Fruit fly (Drosophila melanogaster): ENCODE measurements around the gene Nepl5.

Nepl5 gene

DNA sequence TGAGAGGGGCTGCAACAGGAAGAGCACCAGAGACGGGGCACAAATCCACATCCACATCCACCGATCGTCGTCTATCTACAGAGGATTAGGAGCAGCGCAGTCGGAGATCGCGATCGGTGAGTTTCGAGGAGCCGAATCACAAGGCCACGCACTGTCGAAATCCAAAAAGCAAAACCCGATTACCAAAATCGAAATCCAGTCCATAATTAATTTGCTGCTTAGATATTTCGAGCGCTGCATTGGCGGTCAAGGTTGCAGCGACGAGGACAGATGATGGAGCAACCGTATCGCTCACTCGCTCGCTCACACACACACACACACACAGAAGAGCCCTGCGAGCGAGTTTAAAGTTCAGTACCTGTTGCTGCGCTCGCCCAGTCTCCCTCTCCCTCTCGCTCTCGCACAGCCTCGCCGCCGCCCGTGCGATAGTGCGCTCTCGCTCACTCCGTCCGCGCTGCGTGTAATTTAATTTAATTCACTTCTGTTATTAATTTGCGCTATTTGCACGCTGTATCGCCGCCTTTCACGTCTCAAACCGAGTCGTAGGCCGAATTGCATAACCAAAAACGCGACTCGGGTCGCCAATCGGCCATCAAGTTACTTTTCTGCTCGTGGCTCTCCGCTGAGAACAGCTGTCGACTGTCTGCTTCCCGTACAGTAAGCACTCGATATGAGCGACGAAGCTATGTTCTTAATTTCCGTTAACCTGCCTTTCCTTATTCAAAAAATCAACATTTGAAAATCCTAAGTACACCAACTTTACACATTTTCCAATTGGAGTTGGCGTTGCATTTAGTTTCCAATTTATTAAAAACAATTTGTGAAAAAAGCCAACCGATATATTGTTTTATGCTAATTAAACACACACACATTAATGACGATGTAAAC is 41.8 kb upstream of the Nepl5 start (continued):
- TF ChIP-seq dmrt93B (GFP tag; optimal IDR thresholded peaks at IDR 0.05) (peak; percentile 2), CrebA (GFP tag; optimal IDR thresholded peaks at IDR 0.05; ENCODE audit: borderline replicate concordance) (no peak), Rel (GFP tag; optimal IDR thresholded peaks at IDR 0.05) (no peak), Rel (tag; optimal IDR thresholded peaks at IDR 0.05) (no peak), Abd-B (GFP tag; optimal IDR thresholded peaks at IDR 0.05) (no peak), br (GFP tag; optimal IDR thresholded peaks at IDR 0.05) (peak; percentile 55), Dfd (GFP tag; optimal IDR thresholded peaks at IDR 0.05) (no peak), Hr83 (GFP tag; optimal IDR thresholded peaks at IDR 0.05; ENCODE audit: poor library complexity, severe bottlenecking) (no peak), rgr (GFP tag; optimal IDR thresholded peaks at IDR 0.05) (peak; percentile 38)

DNA sequence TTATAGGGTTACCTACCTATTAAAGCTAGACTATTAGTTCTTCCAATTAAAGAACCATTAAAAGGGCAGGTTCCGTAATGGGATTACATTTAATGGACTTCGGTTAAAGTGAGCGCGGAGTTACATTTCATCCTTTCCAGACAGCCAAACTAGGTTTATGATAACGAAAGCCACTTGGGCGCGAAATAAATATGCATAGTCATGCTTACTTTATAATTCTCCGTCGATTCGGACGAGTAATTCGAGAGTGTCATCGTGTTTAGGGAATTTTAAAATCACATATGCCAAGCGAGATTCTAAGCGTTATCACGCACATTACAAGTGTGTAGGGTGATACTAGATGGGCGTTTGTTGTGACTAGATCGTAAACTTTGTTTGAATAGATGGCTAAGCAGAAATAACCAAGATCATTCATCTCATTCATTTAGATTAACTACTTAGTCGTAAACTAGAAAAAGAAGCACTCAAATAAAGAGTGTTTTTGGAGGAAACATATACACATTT is 40.8 kb upstream of the Nepl5 start:
- TF ChIP-seq Jra (GFP tag; optimal IDR thresholded peaks at IDR 0.05) (no peak), rgr (GFP tag; optimal IDR thresholded peaks at IDR 0.05) (no peak), sv (GFP tag; optimal IDR thresholded peaks at IDR 0.05) (no peak), usp (GFP tag; optimal IDR thresholded peaks at IDR 0.05) (no peak), Hr78 (GFP tag; optimal IDR thresholded peaks at IDR 0.05) (no peak)

DNA sequence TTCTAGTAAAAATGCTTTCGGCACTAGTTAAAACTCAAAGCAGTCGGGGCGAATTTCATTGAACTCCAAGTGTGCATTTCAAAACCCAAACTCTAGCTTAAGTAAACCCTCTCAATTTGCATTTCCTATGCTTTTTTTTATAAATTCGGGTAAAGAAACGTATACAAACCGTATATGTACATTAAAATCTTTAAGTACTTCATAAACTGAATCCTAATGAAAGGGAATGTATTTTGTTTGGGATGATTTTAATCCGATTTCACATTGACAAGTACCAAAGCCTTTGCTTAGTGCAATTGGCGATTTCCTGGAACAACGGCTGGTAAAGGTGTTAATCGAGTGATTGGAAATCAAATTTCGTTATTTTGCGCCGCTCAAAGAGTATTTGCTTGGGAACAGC is 39.8 kb upstream of the Nepl5 start:
- TF ChIP-seq Myc (optimal IDR thresholded peaks at IDR 0.05) (no peak), brk (GFP tag; optimal IDR thresholded peaks at IDR 0.05) (no peak)

DNA sequence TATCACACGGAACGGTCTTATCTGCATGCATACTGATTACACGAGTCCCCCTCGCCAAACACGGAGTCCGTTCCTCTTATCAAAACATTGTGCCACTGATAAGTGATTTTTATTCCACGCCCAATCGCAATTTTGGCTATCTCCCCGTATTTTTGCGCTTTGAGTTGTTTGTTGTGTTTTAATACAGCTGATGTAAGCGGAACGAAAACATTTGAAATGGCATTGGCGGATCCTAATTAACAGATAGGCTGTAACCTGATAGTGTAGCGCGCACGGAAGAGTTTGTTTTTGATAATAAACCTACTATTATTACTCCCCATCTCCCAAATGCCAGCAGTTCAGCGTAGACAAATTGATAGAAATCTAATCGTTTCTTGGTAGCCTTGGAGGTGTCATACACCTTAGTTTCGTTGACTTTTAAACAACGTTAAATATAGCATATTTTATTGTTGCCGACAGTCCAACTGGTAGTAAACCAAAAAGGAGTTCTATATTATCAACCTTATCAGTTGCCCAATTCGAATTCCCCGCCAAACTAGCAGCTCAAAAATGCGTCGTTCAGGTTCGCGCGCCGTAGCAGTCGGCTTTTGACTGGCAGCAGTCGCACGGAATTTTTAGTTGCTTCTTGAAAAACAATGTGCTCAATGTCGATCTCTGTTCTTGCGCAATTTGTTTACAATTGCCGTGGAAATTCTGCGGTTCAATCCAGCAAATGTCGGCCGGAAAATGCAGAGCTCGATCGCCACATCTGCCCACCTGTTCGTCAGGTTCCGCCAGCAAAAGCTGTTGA is 37.8 kb upstream of the Nepl5 start:
- TF ChIP-seq CG32264 (GFP tag; optimal IDR thresholded peaks at IDR 0.05) (no peak), dl (GFP tag; optimal IDR thresholded peaks at IDR 0.05; ENCODE audit: insufficient read depth in 1 of 2, partially characterized antibody in 2 of 2) (peak in 1 of 2 experiments; percentile 18), psq (GFP tag; optimal IDR thresholded peaks at IDR 0.05) (peak; percentile 29), Hr83 (GFP tag; optimal IDR thresholded peaks at IDR 0.05; ENCODE audit: poor library complexity, severe bottlenecking) (peak; percentile 51), foxo (GFP tag; optimal IDR thresholded peaks at IDR 0.05) (no peak), h (GFP tag; optimal IDR thresholded peaks at IDR 0.05) (peak; percentile 15), Dif (GFP tag; optimal IDR thresholded peaks at IDR 0.05; ENCODE audit: partially characterized antibody) (peak; percentile 5), Rel (GFP tag; optimal IDR thresholded peaks at IDR 0.05) (no peak), Rel (tag; optimal IDR thresholded peaks at IDR 0.05) (peak; percentile 37), OdsH (GFP tag; optimal IDR thresholded peaks at IDR 0.05) (no peak)

DNA sequence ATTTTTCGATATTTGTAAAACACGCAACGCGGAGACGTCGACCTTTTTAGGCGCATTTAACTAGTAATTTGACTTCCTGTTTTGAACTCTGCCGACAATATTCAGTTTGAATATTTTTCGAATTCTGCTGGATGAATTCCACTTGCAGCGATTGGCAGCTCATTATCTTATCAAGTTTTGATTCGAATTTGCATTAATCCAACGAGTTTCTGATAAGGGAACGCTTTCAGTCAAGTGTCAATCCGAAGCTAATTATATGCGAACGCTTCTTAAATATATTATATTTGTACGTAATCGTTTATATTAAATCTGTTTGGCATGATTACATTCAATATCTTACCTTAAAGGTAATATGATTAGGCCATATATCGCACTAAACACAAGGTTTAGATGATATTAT is 32.7 kb upstream of the Nepl5 start, which contains the start of gene CG9497:
Gene CG9497 (minus strand): TSS at position 101 of the 400 bp plus-strand sequence.
- TF ChIP-seq Sp1 (GFP tag; optimal IDR thresholded peaks at IDR 0.05) = no peak
- TF ChIP-seq Vsx2 (GFP tag; optimal IDR thresholded peaks at IDR 0.05; ENCODE audit: partially characterized antibody) = no peak
- TF ChIP-seq Mio (GFP tag; optimal IDR thresholded peaks at IDR 0.05) = no peak

DNA sequence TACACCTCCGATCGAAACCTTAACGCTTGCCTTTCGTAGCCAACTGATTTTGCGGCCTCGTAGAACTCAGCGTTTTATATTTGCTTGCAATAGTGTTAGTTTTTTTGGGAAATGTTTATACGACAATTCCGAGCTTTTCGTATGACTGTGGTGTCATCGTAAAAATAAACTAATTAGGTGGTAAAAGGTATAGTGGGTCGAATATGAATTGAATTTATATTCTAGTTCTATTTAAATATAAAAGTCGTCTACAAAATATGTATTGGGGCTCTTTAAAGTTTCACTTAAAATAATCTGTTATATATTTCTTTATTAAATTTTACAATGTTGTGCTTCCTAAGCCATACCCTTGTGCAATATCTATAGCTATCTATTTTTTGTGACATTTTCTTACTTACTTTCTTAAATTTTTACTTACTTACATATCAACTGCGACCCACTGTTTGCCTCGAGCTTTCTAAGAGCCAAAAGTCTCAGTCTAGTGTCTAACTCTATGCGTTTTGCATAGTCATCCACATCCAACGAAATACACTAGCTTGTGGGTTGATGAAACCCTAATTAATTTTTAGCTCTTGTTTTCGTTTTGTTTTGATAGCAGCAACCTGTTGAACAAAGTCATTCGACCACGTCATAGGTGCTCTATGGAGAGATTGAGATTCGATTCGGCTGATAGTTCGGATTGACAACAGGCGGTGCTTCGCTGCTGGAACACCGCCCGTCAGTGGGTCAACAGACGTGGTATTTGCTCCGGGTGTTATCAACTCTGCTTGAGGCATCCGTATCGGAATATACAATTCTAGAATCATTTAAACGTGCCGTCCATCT is 29.9 kb upstream of the Nepl5 start, which contains the start of gene CG9498:
Gene CG9498 (minus strand): TSS at position 51 of the 825 bp plus-strand sequence.
- no peak for TF ChIP-seq Jra (GFP tag; optimal IDR thresholded peaks at IDR 0.05)
- no peak for TF ChIP-seq dmrt93B (GFP tag; optimal IDR thresholded peaks at IDR 0.05)
- no peak for TF ChIP-seq Rel (GFP tag; optimal IDR thresholded peaks at IDR 0.05)
- no peak for TF ChIP-seq Rel (tag; optimal IDR thresholded peaks at IDR 0.05)
- no peak for TF ChIP-seq Hr83 (GFP tag; optimal IDR thresholded peaks at IDR 0.05; ENCODE audit: poor library complexity, severe bottlenecking)
- TF ChIP-seq GATAd (GFP tag; optimal IDR thresholded peaks at IDR 0.05) = no peak
- TF ChIP-seq tai (GFP tag; optimal IDR thresholded peaks at IDR 0.05) = no peak
- no peak for TF ChIP-seq rgr (GFP tag; optimal IDR thresholded peaks at IDR 0.05)
- no peak for TF ChIP-seq CG32264 (GFP tag; optimal IDR thresholded peaks at IDR 0.05)
- peak; percentile 22 for TF ChIP-seq fru (GFP tag; optimal IDR thresholded peaks at IDR 0.05)
- no peak for TF ChIP-seq brk (GFP tag; optimal IDR thresholded peaks at IDR 0.05)
- no peak for TF ChIP-seq usp (GFP tag; optimal IDR thresholded peaks at IDR 0.05)
- no peak for TF ChIP-seq lola (GFP tag; optimal IDR thresholded peaks at IDR 0.05)
- TF ChIP-seq Abd-B (GFP tag; optimal IDR thresholded peaks at IDR 0.05) = no peak
- peak; percentile 37 for TF ChIP-seq Vsx2 (GFP tag; optimal IDR thresholded peaks at IDR 0.05; ENCODE audit: partially characterized antibody)
- no peak for TF ChIP-seq ey (GFP tag; optimal IDR thresholded peaks at IDR 0.05)
- no peak for TF ChIP-seq CG9705 (GFP tag; optimal IDR thresholded peaks at IDR 0.05)
- no peak for TF ChIP-seq Sp1 (GFP tag; optimal IDR thresholded peaks at IDR 0.05)
- TF ChIP-seq woc (GFP tag; optimal IDR thresholded peaks at IDR 0.05) = no peak
- no peak for TF ChIP-seq Hnf4 (GFP tag; optimal IDR thresholded peaks at IDR 0.05)
- no peak for TF ChIP-seq N (GFP tag; optimal IDR thresholded peaks at IDR 0.05)
- TF ChIP-seq Hr78 (GFP tag; optimal IDR thresholded peaks at IDR 0.05) = no peak
